Worm (Caenorhabditis elegans): ENCODE results near the gene helq-1.

DNA sequence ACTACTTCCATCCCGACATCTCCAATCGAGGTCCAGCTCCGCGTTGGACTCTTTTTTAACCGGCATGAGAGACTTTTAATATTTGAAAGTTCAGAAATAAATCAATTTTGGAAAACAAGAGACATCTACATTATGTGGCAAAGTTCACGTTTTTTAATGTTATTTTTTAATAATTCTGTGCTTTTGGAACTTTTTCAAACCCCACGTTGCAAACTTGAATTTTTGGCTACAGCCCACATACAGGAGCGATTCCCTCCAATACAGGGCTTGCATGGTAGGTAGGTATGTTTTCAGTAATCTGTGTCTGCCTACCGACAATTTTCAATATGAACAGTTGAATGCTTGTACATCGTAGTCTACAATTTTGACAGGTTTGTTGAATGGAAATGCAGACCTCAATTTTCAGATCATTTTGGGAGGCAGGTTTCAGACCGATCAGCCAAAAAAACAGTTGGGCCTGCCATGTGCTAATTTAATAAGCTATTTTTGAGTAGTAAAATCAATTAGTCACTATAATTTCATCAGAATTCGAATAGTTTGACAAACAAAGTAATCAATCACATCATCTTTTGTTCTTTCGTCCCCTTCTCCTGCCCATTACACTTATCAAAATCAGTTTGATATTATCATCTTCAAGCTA, 18.6 kb upstream of the helq-1 start, which contains the start of the genes Y55B1AR.4 and ttr-7:
- TF ChIP-seq T22C8.4 (GFP tag; IDR thresholded peaks at IDR 0.05) (no peak), tab-1 (GFP tag; IDR thresholded peaks at IDR 0.05) (no peak), klf-2 (GFP tag; conservative IDR thresholded peaks at IDR 0.05) (no peak), flt-1 (GFP tag; IDR thresholded peaks at IDR 0.05) (no peak)

Data from whole organism, midembryonic.